Worm (Caenorhabditis elegans) whole organism, L1 larva: Measurements from ENCODE around the gene acer-1.

Experiments
- C16A3.4 ChIP-seq: fragments of 150-350 bp; optimal IDR thresholded peaks from 2 replicates; lab custom pipeline; 2014; ENCODE audit warnings: missing biosample characterization, missing genetic modification characterization
- C34B4.2 ChIP-seq: sonication (generic microtip); optimal IDR thresholded peaks from 2 replicates; lab custom pipeline; 2017; ENCODE audit warnings: mild to moderate bottlenecking, missing genetic modification characterization, missing compliant biosample characterization
- Y116A8C.19 ChIP-seq: sonication (generic microtip); optimal IDR thresholded peaks from 2 replicates; lab custom pipeline; 2016; ENCODE audit warnings: missing compliant biosample characterization, missing genetic modification characterization, borderline replicate concordance
- ama-1 ChIP-seq: fragments of 150-350 bp; optimal IDR thresholded peaks from 2 replicates; lab custom pipeline; 2014
- blmp-1 ChIP-seq: fragments of 150-350 bp; optimal IDR thresholded peaks from 2 replicates; lab custom pipeline; 2014; ENCODE audit warnings: missing biosample characterization, missing genetic modification characterization
- ceh-82 ChIP-seq, 3 experiments: fragments of 150-350 bp in 1 of 3; sonication (generic microtip) in 2 of 3; optimal IDR thresholded peaks; 2 replicates each; lab custom pipeline; 2014 to 2017; ENCODE audit warnings: missing biosample characterization in 3 of 3, missing genetic modification characterization in 3 of 3
- ceh-90 ChIP-seq: sonication (generic microtip); optimal IDR thresholded peaks from 2 replicates; lab custom pipeline; 2016; ENCODE audit warnings: missing genetic modification characterization, missing compliant biosample characterization
- ces-1 ChIP-seq: fragments of 150-350 bp; optimal IDR thresholded peaks from 2 replicates; lab custom pipeline; 2014; ENCODE audit warnings: missing biosample characterization, missing genetic modification reagents, missing genetic modification characterization
- dpl-1 ChIP-seq, 3 experiments: fragments of 150-350 bp in 2 of 3; sonication (generic microtip) in 1 of 3; optimal IDR thresholded peaks; 2 replicates each; lab custom pipeline; 2014 to 2017; ENCODE audit warnings: missing biosample characterization in 3 of 3, missing genetic modification characterization in 3 of 3, missing genetic modification reagents in 3 of 3
- efl-1 ChIP-seq, 4 experiments: fragments of 150-350 bp; optimal IDR thresholded peaks in 3 of 4; peaks in 1 of 4; 1 replicate in 1 of 4; 2 replicates in 3 of 4; lab custom pipeline; 2014; ENCODE audit warnings: missing biosample characterization in 2 of 4, missing genetic modification characterization in 2 of 4, missing genetic modification reagents in 2 of 4
- egl-27 ChIP-seq, 2 experiments: fragments of 150-350 bp in 1 of 2; sonication (generic microtip); optimal IDR thresholded peaks; 3 replicates each; lab custom pipeline; 2017 to 2018; ENCODE audit warnings: missing biosample characterization in 2 of 2, missing genetic modification characterization in 2 of 2, missing genetic modification reagents in 2 of 2
- elt-2 ChIP-seq: sonication (generic microtip); optimal IDR thresholded peaks from 2 replicates; lab custom pipeline; 2016; ENCODE audit warnings: missing genetic modification characterization, mild to moderate bottlenecking, inconsistent platforms, missing compliant biosample characterization, missing genetic modification reagents
- elt-3 ChIP-seq, 6 experiments: fragments of 150-350 bp in 1 of 6; sonication (generic microtip); optimal IDR thresholded peaks; 2 replicates each; lab custom pipeline; 2017 to 2018; ENCODE audit warnings: missing biosample characterization in 6 of 6, missing genetic modification characterization in 6 of 6, inconsistent platforms in 1 of 6
- ets-5 ChIP-seq: fragments of 200-800 bp; sonication (Bioruptor generic); IDR thresholded peaks from 2 replicates; pipeline ENCODE4 v1.3.6; 2022; ENCODE audit warnings: missing genetic modification characterization, missing compliant biosample characterization
- fkh-10 ChIP-seq: sonication (generic microtip); optimal IDR thresholded peaks from 2 replicates; lab custom pipeline; 2017; ENCODE audit warnings: missing biosample characterization, missing genetic modification reagents, missing genetic modification characterization
- fkh-8 ChIP-seq: sonication (generic microtip); optimal IDR thresholded peaks from 2 replicates; lab custom pipeline; 2016; ENCODE audit warnings: mild to moderate bottlenecking, missing genetic modification characterization, missing compliant biosample characterization
- fos-1 ChIP-seq: fragments of 150-350 bp; optimal IDR thresholded peaks from 2 replicates; lab custom pipeline; 2014; ENCODE audit warnings: missing biosample characterization, missing genetic modification characterization
- grh-1 ChIP-seq: fragments of 200-800 bp; sonication (Bioruptor generic); IDR thresholded peaks from 2 replicates; pipeline ENCODE4 v1.3.6; 2022; ENCODE audit warnings: missing genetic modification reagents, missing genetic modification characterization, missing compliant biosample characterization
- lin-13 ChIP-seq: fragments of 150-350 bp; optimal IDR thresholded peaks from 2 replicates; lab custom pipeline; 2014; ENCODE audit warnings: missing biosample characterization, missing genetic modification reagents, missing genetic modification characterization
- lin-14 ChIP-seq: fragments of 200-800 bp; sonication (Bioruptor generic); optimal IDR thresholded peaks from 2 replicates; lab custom pipeline; 2018; ENCODE audit warnings: mild to moderate bottlenecking, missing genetic modification characterization, moderate library complexity, missing compliant biosample characterization
- lin-35 ChIP-seq, 2 experiments: fragments of 150-350 bp; optimal IDR thresholded peaks; 2 replicates each; lab custom pipeline; 2014; ENCODE audit warnings: missing biosample characterization in 2 of 2, missing genetic modification characterization in 2 of 2, missing genetic modification reagents in 2 of 2
- lir-3 ChIP-seq: sonication (generic microtip); optimal IDR thresholded peaks from 2 replicates; lab custom pipeline; 2016; ENCODE audit warnings: mild to moderate bottlenecking, missing genetic modification characterization, moderate library complexity, missing compliant biosample characterization; ENCODE audit not compliant: poor library complexity
- lsy-2 ChIP-seq, 2 experiments: fragments of 150-350 bp; optimal IDR thresholded peaks; 2 replicates each; lab custom pipeline; 2014; ENCODE audit warnings: missing biosample characterization in 2 of 2, missing genetic modification characterization in 2 of 2
- mef-2 ChIP-seq: fragments of 150-350 bp; optimal IDR thresholded peaks from 2 replicates; lab custom pipeline; 2014; ENCODE audit warnings: missing biosample characterization, missing genetic modification characterization
- mep-1 ChIP-seq: fragments of 150-350 bp; optimal IDR thresholded peaks from 2 replicates; lab custom pipeline; 2014; ENCODE audit warnings: missing biosample characterization, missing genetic modification characterization
- nhr-11 ChIP-seq: fragments of 150-350 bp; optimal IDR thresholded peaks from 2 replicates; lab custom pipeline; 2014; ENCODE audit warnings: missing biosample characterization, missing genetic modification characterization
- nhr-19 ChIP-seq: fragments of 200-800 bp; sonication (Bioruptor generic); conservative IDR thresholded peaks from 2 replicates; pipeline ENCODE4 v1.3.6; 2022; ENCODE audit warnings: missing genetic modification characterization, missing compliant biosample characterization
- nhr-20 ChIP-seq: sonication (generic microtip); optimal IDR thresholded peaks from 2 replicates; lab custom pipeline; 2016; ENCODE audit warnings: mild to moderate bottlenecking, missing genetic modification characterization, missing compliant biosample characterization
- nhr-71 ChIP-seq: sonication (generic microtip); optimal IDR thresholded peaks from 2 replicates; lab custom pipeline; 2016; ENCODE audit warnings: mild to moderate bottlenecking, missing genetic modification characterization, moderate library complexity, missing compliant biosample characterization
- nhr-77 ChIP-seq: fragments of 150-350 bp; optimal IDR thresholded peaks from 2 replicates; lab custom pipeline; 2014; ENCODE audit warnings: missing biosample characterization, missing genetic modification characterization
- nhr-84 ChIP-seq: sonication (generic microtip); optimal IDR thresholded peaks from 2 replicates; lab custom pipeline; 2017; ENCODE audit warnings: missing biosample characterization, missing genetic modification characterization
- nhr-85 ChIP-seq: sonication (generic microtip); peaks from one replicate; lab custom pipeline; 2016; ENCODE audit warnings: missing genetic modification characterization, inconsistent platforms, missing compliant biosample characterization
- pqm-1 ChIP-seq: sonication (generic microtip); optimal IDR thresholded peaks from 3 replicates; lab custom pipeline; 2017; ENCODE audit warnings: missing biosample characterization, missing genetic modification characterization
- rnt-1 ChIP-seq: sonication (generic microtip); optimal IDR thresholded peaks from 2 replicates; lab custom pipeline; 2016; ENCODE audit warnings: mild to moderate bottlenecking, missing genetic modification characterization, moderate library complexity, missing compliant biosample characterization
- skn-1 ChIP-seq: fragments of 150-350 bp; optimal IDR thresholded peaks from 2 replicates; lab custom pipeline; 2014; ENCODE audit warnings: missing biosample characterization, missing genetic modification characterization
- snpc-4 ChIP-seq: fragments of 150-350 bp; optimal IDR thresholded peaks from 2 replicates; lab custom pipeline; 2014; ENCODE audit warnings: missing biosample characterization, missing genetic modification characterization
- sox-4 ChIP-seq: sonication (generic microtip); optimal IDR thresholded peaks from 2 replicates; lab custom pipeline; 2016; ENCODE audit warnings: missing genetic modification characterization, missing compliant biosample characterization
- sptf-1 ChIP-seq: fragments of 150-350 bp; optimal IDR thresholded peaks from 2 replicates; lab custom pipeline; 2014; ENCODE audit warnings: missing biosample characterization, missing genetic modification characterization
- sup-37 ChIP-seq: fragments of 200-800 bp; sonication (Bioruptor generic); optimal IDR thresholded peaks from 2 replicates; lab custom pipeline; 2018; ENCODE audit warnings: mild to moderate bottlenecking, missing genetic modification characterization, missing compliant biosample characterization
- tbx-2 ChIP-seq: sonication (generic microtip); optimal IDR thresholded peaks from 2 replicates; lab custom pipeline; 2016; ENCODE audit warnings: missing genetic modification characterization, missing compliant biosample characterization
- unc-62 ChIP-seq: fragments of 150-350 bp; optimal IDR thresholded peaks from 2 replicates; lab custom pipeline; 2014; ENCODE audit warnings: missing biosample characterization, missing genetic modification reagents, missing genetic modification characterization
- unc-86 ChIP-seq: sonication (generic microtip); optimal IDR thresholded peaks from 2 replicates; lab custom pipeline; 2016; ENCODE audit warnings: missing genetic modification characterization, missing compliant biosample characterization
- unc-98 ChIP-seq: fragments of 200-800 bp; sonication (Bioruptor generic); IDR thresholded peaks from 2 replicates; pipeline ENCODE4 v1.3.6; 2022; ENCODE audit warnings: missing genetic modification characterization, missing compliant biosample characterization
- vab-15 ChIP-seq: sonication (generic microtip); optimal IDR thresholded peaks from 2 replicates; lab custom pipeline; 2017; ENCODE audit warnings: missing genotype, mild to moderate bottlenecking, missing genetic modification characterization, missing compliant biosample characterization
- zag-1 ChIP-seq: fragments of 150-350 bp; optimal IDR thresholded peaks from 2 replicates; lab custom pipeline; 2014; ENCODE audit warnings: missing biosample characterization, missing genetic modification characterization
- zip-4 ChIP-seq: fragments of 200-800 bp; sonication (Bioruptor generic); optimal IDR thresholded peaks from 2 replicates; lab custom pipeline; 2018; ENCODE audit warnings: mild to moderate bottlenecking, missing genetic modification characterization, moderate library complexity, missing compliant biosample characterization

acer-1 gene

DNA sequence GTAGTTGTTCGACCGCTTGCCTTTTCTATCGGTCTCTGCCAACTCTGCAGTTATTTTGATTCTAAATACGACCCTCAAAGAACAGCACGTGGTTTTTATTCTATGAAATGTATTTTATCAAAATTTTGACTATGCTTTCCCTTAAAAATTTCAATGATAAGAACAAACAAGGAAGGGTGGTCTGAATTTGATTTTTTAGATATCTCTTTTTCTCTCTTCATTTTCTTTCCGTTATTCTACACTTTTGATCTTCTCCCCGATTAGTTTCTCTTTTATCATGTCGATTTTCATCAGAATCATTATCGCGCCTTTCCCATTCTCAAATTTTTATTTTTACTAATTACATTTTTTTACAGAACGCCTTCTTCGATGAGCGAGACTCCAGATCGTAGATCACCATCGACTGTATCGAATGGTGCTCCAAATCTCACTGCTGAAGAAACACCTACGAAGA is 45.2 kb downstream of the acer-1 start (continued):
- TF ChIP-seq dpl-1 (GFP tag; optimal IDR thresholded peaks at IDR 0.05; lab: Kevin White, UChicago) (no peak), unc-86 (tag; lab: Kevin White, UChicago) (no peak), nhr-84 (tag; lab: Kevin White, UChicago) (no peak), sptf-1 (tag; lab: Kevin White, UChicago) (no peak), unc-62 (GFP tag; lab: Kevin White, UChicago) (no peak), rnt-1 (tag; lab: Kevin White, UChicago) (no peak), mef-2 (no peak), Y116A8C.19 (tag; lab: Kevin White, UChicago) (no peak), C34B4.2 (tag; lab: Kevin White, UChicago) (no peak), fos-1 (tag; lab: Kevin White, UChicago) (no peak), lin-14 (GFP tag; lab: Kevin White, UChicago) (no peak), mep-1 (tag; lab: Kevin White, UChicago) (no peak), snpc-4 (tag; lab: Kevin White, UChicago) (no peak), zag-1 (no peak), lir-3 (tag; lab: Kevin White, UChicago) (no peak), nhr-11 (tag; lab: Kevin White, UChicago) (no peak), fkh-10 (no peak), elt-3 (tag; optimal IDR thresholded peaks at IDR 0.05; lab: Kevin White, UChicago) (peak in 2 of 6 experiments; percentile 33 to 69), sox-4 (tag; lab: Kevin White, UChicago) (no peak), nhr-19 (GFP tag; lab: Robert Waterston, UW) (no peak), zip-4 (no peak), tbx-2 (tag; lab: Kevin White, UChicago) (peak; percentile 63), ama-1 (lab: Kevin White, UChicago) (no peak), blmp-1 (tag; lab: Kevin White, UChicago) (peak; percentile 69), ceh-90 (tag; lab: Kevin White, UChicago) (no peak), vab-15 (tag; lab: Kevin White, UChicago) (no peak), ets-5 (GFP tag; lab: Robert Waterston, UW) (no peak), pqm-1 (no peak), ces-1 (GFP tag; lab: Kevin White, UChicago) (no peak), lin-13 (GFP tag; lab: Kevin White, UChicago) (no peak), C16A3.4 (no peak), lin-35 (GFP tag; optimal IDR thresholded peaks at IDR 0.05; lab: Kevin White, UChicago) (no peak), unc-98 (GFP tag; lab: Robert Waterston, UW) (no peak), nhr-77 (no peak), sup-37 (GFP tag; lab: Kevin White, UChicago) (no peak)

DNA sequence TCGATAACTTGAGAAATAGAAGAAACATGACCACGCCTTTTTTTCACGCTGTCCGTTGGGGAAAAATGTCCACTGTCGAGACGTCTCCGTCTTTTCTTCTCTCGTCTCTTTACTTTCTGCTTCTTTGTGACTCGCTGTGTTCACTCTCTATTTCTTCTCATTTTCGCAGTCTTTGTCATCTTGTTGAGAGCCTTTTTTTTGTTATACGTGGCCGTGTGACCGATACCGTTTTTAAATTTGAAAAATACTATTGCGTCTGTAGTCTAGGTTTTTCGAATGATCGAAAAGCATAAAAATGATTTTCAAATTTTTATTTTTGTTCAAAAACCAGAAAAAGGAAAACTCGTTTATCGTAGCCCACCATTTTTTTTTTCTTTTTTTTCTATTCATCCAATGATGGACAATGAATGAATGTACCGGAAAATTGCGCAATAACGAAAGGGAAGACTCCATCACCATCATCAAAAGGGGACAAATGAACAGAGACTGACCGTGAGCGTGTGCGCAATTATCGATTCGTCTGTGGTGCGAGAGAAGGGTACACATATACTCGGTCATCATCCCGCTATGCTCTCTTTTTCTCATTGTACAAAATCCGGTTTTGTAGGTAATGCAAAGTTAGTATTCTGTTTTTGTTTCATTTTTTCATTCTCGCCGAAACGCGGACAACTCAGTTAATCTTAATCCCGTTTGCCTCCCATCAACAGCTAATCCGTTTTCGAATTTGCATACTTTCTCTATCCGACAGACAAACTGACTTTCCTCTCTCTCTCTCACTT is 45.8 kb downstream of the acer-1 start:
- TF ChIP-seq lin-14 (GFP tag; lab: Kevin White, UChicago) (peak; percentile 18), nhr-20 (tag; lab: Kevin White, UChicago) (no peak), ceh-82 (tag; optimal IDR thresholded peaks at IDR 0.05; lab: Kevin White, UChicago) (peak in 1 of 3 experiments; percentile 11), egl-27 (tag; optimal IDR thresholded peaks at IDR 0.05; lab: Kevin White, UChicago) (peak in 1 of 2 experiments; percentile 59), snpc-4 (tag; lab: Kevin White, UChicago) (peak; percentile 40), ceh-90 (tag; lab: Kevin White, UChicago) (no peak), rnt-1 (tag; lab: Kevin White, UChicago) (peak; percentile 14), fkh-8 (tag; lab: Kevin White, UChicago) (no peak), efl-1 (optimal IDR thresholded peaks at IDR 0.05; lab: Kevin White, UChicago) (peak in 1 of 2 experiments; percentile 11), efl-1 (GFP tag; optimal IDR thresholded peaks at IDR 0.05 in 1 of 2; lab: Kevin White, UChicago) (peak in 1 of 2 experiments; percentile 42), elt-2 (tag; lab: Kevin White, UChicago) (no peak), nhr-85 (tag; lab: Kevin White, UChicago) (peak; percentile 75), nhr-71 (tag; lab: Kevin White, UChicago) (no peak), blmp-1 (tag; lab: Kevin White, UChicago) (peak; percentile 72), grh-1 (GFP tag; lab: Robert Waterston, UW) (peak; percentile 21; the same call in 1 of the 2 replicates), lsy-2 (tag; optimal IDR thresholded peaks at IDR 0.05; lab: Kevin White, UChicago) (peak in 1 of 2 experiments; percentile 25), skn-1 (tag; lab: Kevin White, UChicago) (peak; percentile 61), mep-1 (tag; lab: Kevin White, UChicago) (peak; percentile 56), C34B4.2 (tag; lab: Kevin White, UChicago) (no peak)
